Worm (Caenorhabditis elegans) whole organism, L3 larva: Measurements from ENCODE around the gene spe-36.

ENCODE experiments used
- R02D3.7 ChIP-seq: fragments of 150-350 bp; optimal IDR thresholded peaks from 2 replicates; lab custom pipeline; 2014; ENCODE audit warnings: missing biosample characterization, missing genetic modification characterization
- ZK546.5 ChIP-seq: sonication (generic microtip); optimal IDR thresholded peaks from 2 replicates; lab custom pipeline; 2017; ENCODE audit warnings: missing biosample characterization, missing genetic modification characterization
- ama-1 ChIP-seq: fragments of 150-350 bp; optimal IDR thresholded peaks from 2 replicates; lab custom pipeline; 2018
- ceh-16 ChIP-seq: sonication (generic microtip); optimal IDR thresholded peaks from 2 replicates; lab custom pipeline; 2017; ENCODE audit warnings: missing biosample characterization, missing genetic modification characterization
- egl-5 ChIP-seq: fragments of 150-350 bp; optimal IDR thresholded peaks from 2 replicates; lab custom pipeline; 2017; ENCODE audit warnings: missing biosample characterization, missing genetic modification reagents, missing genetic modification characterization, inconsistent platforms
- fos-1 ChIP-seq: fragments of 150-350 bp; optimal IDR thresholded peaks from 2 replicates; lab custom pipeline; 2014; ENCODE audit warnings: missing biosample characterization, missing genetic modification characterization
- nfya-1 ChIP-seq: sonication (generic microtip); optimal IDR thresholded peaks from 2 replicates; lab custom pipeline; 2017; ENCODE audit warnings: missing genetic modification characterization, mild to moderate bottlenecking, missing compliant biosample characterization, antibody characterized with exemption, moderate library complexity; ENCODE audit not compliant: insufficient read depth
- nhr-76 ChIP-seq: fragments of 150-350 bp; sonication (generic microtip); optimal IDR thresholded peaks from 5 replicates; lab custom pipeline; 2014; ENCODE audit warnings: missing biosample characterization, missing genetic modification characterization
- pha-4 ChIP-seq: fragments of 150-350 bp; optimal IDR thresholded peaks from 2 replicates; lab custom pipeline; 2014; ENCODE audit warnings: missing biosample characterization, missing genetic modification reagents, missing genetic modification characterization
- pqm-1 ChIP-seq: fragments of 150-350 bp; optimal IDR thresholded peaks from 2 replicates; lab custom pipeline; 2017; ENCODE audit warnings: missing biosample characterization, missing genetic modification characterization, inconsistent platforms
- sea-2 ChIP-seq: fragments of 150-350 bp; sonication (generic microtip); optimal IDR thresholded peaks from 4 replicates; lab custom pipeline; 2014; ENCODE audit warnings: missing biosample characterization, missing genetic modification reagents, missing genetic modification characterization
- skn-1 ChIP-seq: fragments of 150-350 bp; optimal IDR thresholded peaks from 2 replicates; lab custom pipeline; 2014; ENCODE audit warnings: missing biosample characterization, missing genetic modification characterization
- tbx-2 ChIP-seq: sonication (generic microtip); optimal IDR thresholded peaks from 2 replicates; lab custom pipeline; 2016; ENCODE audit warnings: mild to moderate bottlenecking, missing genetic modification characterization, missing compliant biosample characterization
- zag-1 ChIP-seq: fragments of 150-350 bp; optimal IDR thresholded peaks from 2 replicates; lab custom pipeline; 2014; ENCODE audit warnings: missing biosample characterization, missing genetic modification characterization

- TF ChIP-seq nhr-76 (tag; lab: Kevin White, UChicago), result no peak
- TF ChIP-seq sea-2 (GFP tag; lab: Kevin White, UChicago), result no peak
- no peak for TF ChIP-seq pqm-1 (tag; lab: Kevin White, UChicago)
- TF ChIP-seq ama-1 (lab: Kevin White, UChicago), result no peak
- TF ChIP-seq skn-1 (tag; lab: Kevin White, UChicago), result no peak
- no peak for TF ChIP-seq R02D3.7 (tag; lab: Kevin White, UChicago)
- no peak for TF ChIP-seq ceh-16 (tag; lab: Kevin White, UChicago)
- TF ChIP-seq fos-1 (tag; lab: Kevin White, UChicago), result no peak
- TF ChIP-seq pha-4 (tag; lab: Kevin White, UChicago), result no peak
- TF ChIP-seq zag-1 (tag; lab: Kevin White, UChicago), result no peak
- TF ChIP-seq tbx-2 (tag; lab: Kevin White, UChicago), result no peak
- TF ChIP-seq nfya-1 (tag; lab: Kevin White, UChicago), result no peak
- TF ChIP-seq ZK546.5 (tag; lab: Kevin White, UChicago), result no peak
- no peak for TF ChIP-seq egl-5 (tag; lab: Kevin White, UChicago)
Measured at ce11 chrIV:11586484-11586883, 5.6 kb downstream of the spe-36 start.
